Worm (Caenorhabditis elegans): ENCODE data around the gene Y60C6A.2.

Gene Y60C6A.2

ce11 chrV:4806859-4807258 is 21.6 kb upstream of the Y60C6A.2 start:
- TF ChIP-seq cog-1 (tag; optimal IDR thresholded peaks at IDR 0.05) (no peak), ztf-29 (GFP tag; IDR thresholded peaks at IDR 0.05) (no peak), ref-1 (GFP tag; conservative IDR thresholded peaks at IDR 0.05) (no peak), med-1 (GFP tag; optimal IDR thresholded peaks at IDR 0.05; ENCODE audit: insufficient read depth) (no peak), T22C8.4 (GFP tag; IDR thresholded peaks at IDR 0.05) (no peak), klf-2 (GFP tag; conservative IDR thresholded peaks at IDR 0.05) (no peak), ztf-23 (GFP tag; IDR thresholded peaks at IDR 0.05) (no peak), flt-1 (GFP tag; IDR thresholded peaks at IDR 0.05) (no peak), tab-1 (GFP tag; IDR thresholded peaks at IDR 0.05) (no peak)

ce11 chrV:4805847-4806246 is 20.6 kb upstream of the Y60C6A.2 start, which contains the start of gene R02F11.3:
Gene R02F11.3 (minus strand): TSS chrV:4805947.
- no peak for TF ChIP-seq T22C8.4 (GFP tag; IDR thresholded peaks at IDR 0.05)
- no peak for TF ChIP-seq flt-1 (GFP tag; IDR thresholded peaks at IDR 0.05)
- no peak for TF ChIP-seq ref-1 (GFP tag; conservative IDR thresholded peaks at IDR 0.05)
- TF ChIP-seq ztf-23 (GFP tag; IDR thresholded peaks at IDR 0.05), result no peak
- TF ChIP-seq med-1 (GFP tag; optimal IDR thresholded peaks at IDR 0.05; ENCODE audit: insufficient read depth), result no peak
- TF ChIP-seq ztf-29 (GFP tag; IDR thresholded peaks at IDR 0.05), result no peak
- no peak for TF ChIP-seq cog-1 (tag; optimal IDR thresholded peaks at IDR 0.05)
- no peak for TF ChIP-seq klf-2 (GFP tag; conservative IDR thresholded peaks at IDR 0.05)
- no peak for TF ChIP-seq tab-1 (GFP tag; IDR thresholded peaks at IDR 0.05)

- TF ChIP-seq ztf-29 (GFP tag; IDR thresholded peaks at IDR 0.05), result no peak
- TF ChIP-seq cog-1 (tag; optimal IDR thresholded peaks at IDR 0.05), result no peak
- no peak for TF ChIP-seq ztf-23 (GFP tag; IDR thresholded peaks at IDR 0.05)
- TF ChIP-seq flt-1 (GFP tag; IDR thresholded peaks at IDR 0.05), result no peak
- TF ChIP-seq med-1 (GFP tag; optimal IDR thresholded peaks at IDR 0.05; ENCODE audit: insufficient read depth), result no peak
- no peak for TF ChIP-seq klf-2 (GFP tag; conservative IDR thresholded peaks at IDR 0.05)
- TF ChIP-seq tab-1 (GFP tag; IDR thresholded peaks at IDR 0.05), result no peak
- no peak for TF ChIP-seq ref-1 (GFP tag; conservative IDR thresholded peaks at IDR 0.05)
- no peak for TF ChIP-seq T22C8.4 (GFP tag; IDR thresholded peaks at IDR 0.05)
Observed at ce11 chrV:4801943-4802342, 16.7 kb upstream of the Y60C6A.2 start.

- TF ChIP-seq ztf-29 (GFP tag; IDR thresholded peaks at IDR 0.05) (no peak), flt-1 (GFP tag; IDR thresholded peaks at IDR 0.05) (no peak), tab-1 (GFP tag; IDR thresholded peaks at IDR 0.05) (no peak), ztf-23 (GFP tag; IDR thresholded peaks at IDR 0.05) (no peak), ref-1 (GFP tag; conservative IDR thresholded peaks at IDR 0.05) (no peak), klf-2 (GFP tag; conservative IDR thresholded peaks at IDR 0.05) (no peak), cog-1 (tag; optimal IDR thresholded peaks at IDR 0.05) (no peak), T22C8.4 (GFP tag; IDR thresholded peaks at IDR 0.05) (no peak), med-1 (GFP tag; optimal IDR thresholded peaks at IDR 0.05; ENCODE audit: insufficient read depth) (no peak)
Observed at ce11 chrV:4800794-4801193, 15.6 kb upstream of the Y60C6A.2 start, which contains the start of gene R02F11.1. Gene R02F11.1 (plus strand): TSS chrV:4801094.

ce11 chrV:4794308-4794707 is 9.1 kb upstream of the Y60C6A.2 start, which contains the start of gene R02F11.2:
Gene R02F11.2 (plus strand): TSS chrV:4794599.
- no peak for TF ChIP-seq klf-2 (GFP tag; conservative IDR thresholded peaks at IDR 0.05)
- no peak for TF ChIP-seq flt-1 (GFP tag; IDR thresholded peaks at IDR 0.05)
- TF ChIP-seq ref-1 (GFP tag; conservative IDR thresholded peaks at IDR 0.05), result no peak
- TF ChIP-seq med-1 (GFP tag; optimal IDR thresholded peaks at IDR 0.05; ENCODE audit: insufficient read depth), result no peak
- TF ChIP-seq ztf-23 (GFP tag; IDR thresholded peaks at IDR 0.05), result no peak
- TF ChIP-seq T22C8.4 (GFP tag; IDR thresholded peaks at IDR 0.05), result no peak
- no peak for TF ChIP-seq ztf-29 (GFP tag; IDR thresholded peaks at IDR 0.05)
- TF ChIP-seq cog-1 (tag; optimal IDR thresholded peaks at IDR 0.05), result no peak
- TF ChIP-seq tab-1 (GFP tag; IDR thresholded peaks at IDR 0.05), result no peak

- TF ChIP-seq T22C8.4 (GFP tag; IDR thresholded peaks at IDR 0.05) (no peak), ztf-29 (GFP tag; IDR thresholded peaks at IDR 0.05) (no peak), klf-2 (GFP tag; conservative IDR thresholded peaks at IDR 0.05) (no peak), flt-1 (GFP tag; IDR thresholded peaks at IDR 0.05) (no peak), cog-1 (tag; optimal IDR thresholded peaks at IDR 0.05) (no peak), ref-1 (GFP tag; conservative IDR thresholded peaks at IDR 0.05) (no peak), tab-1 (GFP tag; IDR thresholded peaks at IDR 0.05) (no peak), med-1 (GFP tag; optimal IDR thresholded peaks at IDR 0.05; ENCODE audit: insufficient read depth) (no peak), ztf-23 (GFP tag; IDR thresholded peaks at IDR 0.05) (no peak)
Observed at ce11 chrV:4791569-4791968, 6.3 kb upstream of the Y60C6A.2 start, which contains the start of gene R02F11.11. Gene R02F11.11 (plus strand): TSS chrV:4791869.

ce11 chrV:4790368-4790767 is 5.1 kb upstream of the Y60C6A.2 start, which contains the start of gene R02F11.12:
Gene R02F11.12 (plus strand): TSS chrV:4790668.
- TF ChIP-seq ref-1 (GFP tag; conservative IDR thresholded peaks at IDR 0.05), result no peak
- TF ChIP-seq T22C8.4 (GFP tag; IDR thresholded peaks at IDR 0.05), result no peak
- TF ChIP-seq flt-1 (GFP tag; IDR thresholded peaks at IDR 0.05), result no peak
- no peak for TF ChIP-seq ztf-29 (GFP tag; IDR thresholded peaks at IDR 0.05)
- no peak for TF ChIP-seq klf-2 (GFP tag; conservative IDR thresholded peaks at IDR 0.05)
- no peak for TF ChIP-seq med-1 (GFP tag; optimal IDR thresholded peaks at IDR 0.05; ENCODE audit: insufficient read depth)
- no peak for TF ChIP-seq cog-1 (tag; optimal IDR thresholded peaks at IDR 0.05)
- no peak for TF ChIP-seq ztf-23 (GFP tag; IDR thresholded peaks at IDR 0.05)
- TF ChIP-seq tab-1 (GFP tag; IDR thresholded peaks at IDR 0.05), result no peak

ce11 chrV:4788823-4789222 is 3.6 kb upstream of the Y60C6A.2 start, which contains the start of gene R02F11.10:
Gene R02F11.10 (plus strand): TSS chrV:4789123.
- TF ChIP-seq ztf-29 (GFP tag; IDR thresholded peaks at IDR 0.05) (no peak), tab-1 (GFP tag; IDR thresholded peaks at IDR 0.05) (no peak), flt-1 (GFP tag; IDR thresholded peaks at IDR 0.05) (no peak), klf-2 (GFP tag; conservative IDR thresholded peaks at IDR 0.05) (no peak)

ce11 chrV:4787836-4788235 is 2.6 kb upstream of the Y60C6A.2 start:
- TF ChIP-seq cog-1 (tag; optimal IDR thresholded peaks at IDR 0.05), result no peak
- no peak for TF ChIP-seq ztf-29 (GFP tag; IDR thresholded peaks at IDR 0.05)
- TF ChIP-seq klf-2 (GFP tag; conservative IDR thresholded peaks at IDR 0.05), result no peak
- no peak for TF ChIP-seq ztf-23 (GFP tag; IDR thresholded peaks at IDR 0.05)
- no peak for TF ChIP-seq flt-1 (GFP tag; IDR thresholded peaks at IDR 0.05)
- TF ChIP-seq tab-1 (GFP tag; IDR thresholded peaks at IDR 0.05), result no peak
- no peak for TF ChIP-seq med-1 (GFP tag; optimal IDR thresholded peaks at IDR 0.05; ENCODE audit: insufficient read depth)
- no peak for TF ChIP-seq ref-1 (GFP tag; conservative IDR thresholded peaks at IDR 0.05)
- no peak for TF ChIP-seq T22C8.4 (GFP tag; IDR thresholded peaks at IDR 0.05)

Data from whole organism, midembryonic.